Worm (Caenorhabditis elegans) whole organism, young adult: ENCODE results near the gene Y44A6D.5.

Experiments used
- B0035.1 ChIP-seq: sonication (generic microtip); optimal IDR thresholded peaks from 2 replicates; lab custom pipeline; 2016; ENCODE audit warnings: missing genetic modification characterization, mild to moderate bottlenecking, missing compliant biosample characterization, missing genotype, missing genetic modification reagents
- B0336.3 ChIP-seq: fragments of 200-800 bp; sonication (Bioruptor generic); IDR thresholded peaks from 2 replicates; pipeline ENCODE4 v1.3.6; 2022; ENCODE audit warnings: missing genetic modification characterization, missing compliant biosample characterization
- F23B12.7 ChIP-seq: sonication (generic microtip); optimal IDR thresholded peaks from 2 replicates; lab custom pipeline; 2017; ENCODE audit warnings: missing genetic modification characterization, mild to moderate bottlenecking, missing compliant biosample characterization, antibody characterized with exemption, moderate library complexity; ENCODE audit not compliant: insufficient read depth
- F33H1.4 ChIP-seq: fragments of 200-800 bp; sonication (Bioruptor generic); IDR thresholded peaks from 2 replicates; pipeline ENCODE4 v1.3.6; 2022; ENCODE audit warnings: missing genetic modification reagents, missing genetic modification characterization, missing compliant biosample characterization
- F52B5.7 ChIP-seq: sonication (generic microtip); optimal IDR thresholded peaks from 2 replicates; lab custom pipeline; 2016; ENCODE audit warnings: mild to moderate bottlenecking, missing genetic modification characterization, missing compliant biosample characterization
- K11D2.4 ChIP-seq: fragments of 200-800 bp; sonication (Bioruptor generic); IDR thresholded peaks from 2 replicates; pipeline ENCODE4 v1.3.6; 2022; ENCODE audit warnings: missing genetic modification reagents, missing genetic modification characterization, missing compliant biosample characterization
- Y95B8A.8 ChIP-seq: fragments of 200-800 bp; sonication (Bioruptor generic); IDR thresholded peaks from 2 replicates; pipeline ENCODE4 v1.3.6; 2022; ENCODE audit warnings: missing genetic modification reagents, missing genetic modification characterization, missing compliant biosample characterization
- aptf-2 ChIP-seq: fragments of 200-800 bp; sonication (Bioruptor generic); conservative IDR thresholded peaks from 2 replicates; pipeline ENCODE4 v1.3.6; 2022; ENCODE audit warnings: missing genetic modification reagents, missing genetic modification characterization, missing compliant biosample characterization
- atf-7 ChIP-seq: sonication (generic microtip); optimal IDR thresholded peaks from 2 replicates; lab custom pipeline; 2017; ENCODE audit warnings: mild to moderate bottlenecking, missing genetic modification characterization, missing compliant biosample characterization
- attf-5 ChIP-seq: fragments of 200-800 bp; sonication (Bioruptor generic); optimal IDR thresholded peaks from 2 replicates; lab custom pipeline; 2018; ENCODE audit warnings: mild to moderate bottlenecking, missing genetic modification characterization, missing compliant biosample characterization
- cebp-1 ChIP-seq, 2 experiments: fragments of 200-800 bp in 1 of 2; sonication (Bioruptor generic) in 1 of 2; sonication (generic microtip) in 1 of 2; IDR thresholded peaks in 1 of 2; optimal IDR thresholded peaks in 1 of 2; 2 replicates each; pipeline versions ENCODE4 v1.3.6 to Lab custom; 2017 to 2022; ENCODE audit warnings: missing compliant biosample characterization in 2 of 2, missing genetic modification characterization in 2 of 2, mild to moderate bottlenecking in 1 of 2, missing genetic modification reagents in 1 of 2, moderate library complexity in 1 of 2
- dox-1 ChIP-seq: fragments of 200-800 bp; sonication (Bioruptor generic); IDR thresholded peaks from 2 replicates; pipeline ENCODE4 v1.3.6; 2022; ENCODE audit warnings: missing genetic modification reagents, missing genetic modification characterization, missing compliant biosample characterization
- dpff-1 ChIP-seq: sonication (generic microtip); optimal IDR thresholded peaks from 2 replicates; lab custom pipeline; 2017; ENCODE audit warnings: mild to moderate bottlenecking, missing genetic modification characterization, missing compliant biosample characterization
- efl-1 ChIP-seq: fragments of 150-350 bp; optimal IDR thresholded peaks from 2 replicates; lab custom pipeline; 2014; ENCODE audit warnings: missing biosample characterization, missing genetic modification reagents, missing genetic modification characterization
- egl-44 ChIP-seq: fragments of 200-800 bp; sonication (Bioruptor generic); IDR thresholded peaks from 2 replicates; pipeline ENCODE4 v1.3.6; 2022; ENCODE audit warnings: missing genetic modification reagents, missing genetic modification characterization, missing compliant biosample characterization
- ets-4 ChIP-seq: fragments of 200-800 bp; sonication (Bioruptor generic); optimal IDR thresholded peaks from 2 replicates; lab custom pipeline; 2018; ENCODE audit warnings: mild to moderate bottlenecking, missing genetic modification characterization, missing compliant biosample characterization
- fkh-3 ChIP-seq: sonication (generic microtip); optimal IDR thresholded peaks from 2 replicates; lab custom pipeline; 2016; ENCODE audit warnings: mild to moderate bottlenecking, missing genetic modification characterization, missing compliant biosample characterization
- hlh-26 ChIP-seq: fragments of 200-800 bp; sonication (Bioruptor generic); conservative IDR thresholded peaks from 2 replicates; pipeline ENCODE4 v1.3.6; 2022; ENCODE audit warnings: missing genetic modification reagents, missing genetic modification characterization, missing compliant biosample characterization
- hmg-20 ChIP-seq: fragments of 200-800 bp; sonication (Bioruptor generic); IDR thresholded peaks from 2 replicates; pipeline ENCODE4 v1.3.6; 2022; ENCODE audit warnings: missing genetic modification reagents, missing genetic modification characterization, missing compliant biosample characterization
- let-607 ChIP-seq, 2 experiments: fragments of 200-800 bp in 1 of 2; sonication (Bioruptor generic) in 1 of 2; sonication (generic microtip) in 1 of 2; optimal IDR thresholded peaks; 2 replicates each; lab custom pipeline; 2016 to 2018; ENCODE audit warnings: mild to moderate bottlenecking in 2 of 2, missing compliant biosample characterization in 2 of 2, missing genetic modification characterization in 2 of 2, moderate library complexity in 2 of 2, missing genotype in 1 of 2
- lin-26 ChIP-seq: fragments of 200-800 bp; sonication (Bioruptor generic); IDR thresholded peaks from 2 replicates; pipeline ENCODE4 v1.3.6; 2022; ENCODE audit warnings: missing genetic modification reagents, missing genetic modification characterization, missing compliant biosample characterization
- lin-40 ChIP-seq: sonication (generic microtip); optimal IDR thresholded peaks from 2 replicates; lab custom pipeline; 2016; ENCODE audit warnings: missing genetic modification characterization, mild to moderate bottlenecking, missing compliant biosample characterization, missing genotype, missing genetic modification reagents
- lsy-27 ChIP-seq: sonication (generic microtip); optimal IDR thresholded peaks from 2 replicates; lab custom pipeline; 2017; ENCODE audit warnings: missing genetic modification characterization, mild to moderate bottlenecking, missing compliant biosample characterization, antibody characterized with exemption, missing genotype, borderline replicate concordance; ENCODE audit not compliant: insufficient read depth
- madf-10 ChIP-seq: sonication (generic microtip); optimal IDR thresholded peaks from 2 replicates; lab custom pipeline; 2016; ENCODE audit warnings: mild to moderate bottlenecking, missing genetic modification characterization, missing compliant biosample characterization
- mes-4 ChIP-seq: sonication (generic microtip); optimal IDR thresholded peaks from 2 replicates; lab custom pipeline; 2016; ENCODE audit warnings: missing genotype, missing genetic modification characterization, missing compliant biosample characterization
- nhr-27 ChIP-seq: fragments of 200-800 bp; sonication (Bioruptor generic); optimal IDR thresholded peaks from 2 replicates; lab custom pipeline; 2018; ENCODE audit warnings: mild to moderate bottlenecking, missing genetic modification characterization, moderate library complexity, missing compliant biosample characterization
- nhr-80 ChIP-seq: sonication (generic microtip); optimal IDR thresholded peaks from 2 replicates; lab custom pipeline; 2016; ENCODE audit warnings: missing genetic modification characterization, missing compliant biosample characterization
- pha-4 ChIP-seq: fragments of 150-350 bp; sonication (generic microtip); optimal IDR thresholded peaks from 2 replicates; lab custom pipeline; 2014; ENCODE audit warnings: missing biosample characterization, missing genetic modification reagents, missing genetic modification characterization
- rec-8 ChIP-seq, 2 experiments: sonication (generic microtip); optimal IDR thresholded peaks; 2 replicates each; lab custom pipeline; 2016; ENCODE audit warnings: mild to moderate bottlenecking in 2 of 2, missing genetic modification characterization in 2 of 2, missing genetic modification reagents in 2 of 2, missing genotype in 2 of 2, missing biosample characterization in 1 of 2, missing compliant biosample characterization in 1 of 2, moderate library complexity in 1 of 2
- snpc-1.3 ChIP-seq: sonication (generic microtip); optimal IDR thresholded peaks from 2 replicates; lab custom pipeline; 2017; ENCODE audit warnings: missing genetic modification characterization, mild to moderate bottlenecking, missing compliant biosample characterization, antibody characterized with exemption, moderate library complexity, missing genotype, missing genetic modification reagents; ENCODE audit not compliant: insufficient read depth
- snpc-3.4 ChIP-seq: sonication (generic microtip); optimal IDR thresholded peaks from 2 replicates; lab custom pipeline; 2017; ENCODE audit warnings: missing genetic modification characterization, mild to moderate bottlenecking, missing compliant biosample characterization, antibody characterized with exemption, moderate library complexity, missing genotype, missing genetic modification reagents
- somi-1 ChIP-seq: fragments of 200-800 bp; sonication (Bioruptor generic); optimal IDR thresholded peaks from 2 replicates; lab custom pipeline; 2018; ENCODE audit warnings: mild to moderate bottlenecking, missing genetic modification characterization, missing compliant biosample characterization
- tbp1 ChIP-seq: fragments of 200-800 bp; sonication (Bioruptor generic); optimal IDR thresholded peaks from 2 replicates; lab custom pipeline; 2018; ENCODE audit warnings: mild to moderate bottlenecking, missing genetic modification characterization, missing compliant biosample characterization
- unc-130 ChIP-seq: sonication (generic microtip); optimal IDR thresholded peaks from 2 replicates; lab custom pipeline; 2016; ENCODE audit warnings: missing genetic modification reagents, missing genetic modification characterization, missing compliant biosample characterization
- unc-62 ChIP-seq: fragments of 150-350 bp; optimal IDR thresholded peaks from 2 replicates; lab custom pipeline; 2014; ENCODE audit warnings: missing biosample characterization, missing genetic modification reagents, missing genetic modification characterization
- zfh-2 ChIP-seq: fragments of 200-800 bp; sonication (Bioruptor generic); conservative IDR thresholded peaks from 2 replicates; pipeline ENCODE4 v1.3.6; 2022; ENCODE audit warnings: missing genetic modification reagents, missing genetic modification characterization, missing compliant biosample characterization
- zim-3 ChIP-seq: sonication (generic microtip); optimal IDR thresholded peaks from 2 replicates; lab custom pipeline; 2017; ENCODE audit warnings: mild to moderate bottlenecking, missing genetic modification characterization, moderate library complexity, missing compliant biosample characterization
- ztf-6 ChIP-seq: fragments of 200-800 bp; sonication (Bioruptor generic); IDR thresholded peaks from 2 replicates; pipeline ENCODE4 v1.3.6; 2022; ENCODE audit warnings: missing genetic modification reagents, missing genetic modification characterization, missing compliant biosample characterization

Y44A6D.5 gene

DNA sequence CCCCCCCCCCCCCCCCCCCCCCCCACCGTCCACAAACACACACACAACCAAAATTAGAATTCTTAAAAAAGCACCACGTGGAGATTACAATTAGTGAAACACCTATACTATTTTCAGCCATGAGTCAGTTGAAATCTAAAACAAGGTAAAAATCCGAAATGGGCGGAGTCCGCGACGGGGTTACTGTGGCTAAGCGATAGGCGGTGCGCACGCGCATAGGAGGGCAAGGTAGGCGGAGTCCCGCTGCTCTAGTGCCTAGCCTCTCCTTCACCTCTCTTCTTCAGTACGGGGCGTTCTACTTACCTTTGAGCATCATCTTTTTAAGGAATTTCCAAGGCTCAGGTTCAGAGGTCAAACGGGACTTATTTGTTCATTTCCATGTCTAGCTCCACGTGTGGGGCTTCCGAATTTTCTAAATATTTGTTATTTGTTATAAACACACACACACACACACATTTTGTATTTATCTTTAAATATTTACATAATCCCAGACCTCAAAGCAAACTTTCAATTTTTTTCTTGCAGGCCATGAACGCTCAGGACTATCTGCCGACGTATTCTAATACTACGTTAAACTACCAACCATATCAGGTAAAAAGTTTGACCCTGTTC lies 46.3 kb downstream of the Y44A6D.5 start:
- TF ChIP-seq fkh-3 (tag; lab: Kevin White, UChicago) (peak; percentile 12), pha-4 (tag; lab: Kevin White, UChicago) (peak; percentile 95), zfh-2 (GFP tag; lab: Robert Waterston, UW) (peak; percentile 66), ets-4 (no peak)
- TF ChIP-seq, all 124 proteins: peak for 3

- TF ChIP-seq cebp-1 (GFP tag; IDR thresholded peaks at IDR 0.05; lab: Robert Waterston, UW): no peak
- peak; percentile 51 for TF ChIP-seq cebp-1 (tag; optimal IDR thresholded peaks at IDR 0.05; lab: Kevin White, UChicago)
- TF ChIP-seq nhr-80 (tag; lab: Kevin White, UChicago): peak; percentile 3
- TF ChIP-seq lsy-27 (tag; lab: Kevin White, UChicago): no peak
- no peak for TF ChIP-seq unc-130 (GFP tag; lab: Kevin White, UChicago)
- TF ChIP-seq B0035.1 (tag; lab: Kevin White, UChicago): no peak
- TF ChIP-seq unc-62 (GFP tag; lab: Kevin White, UChicago): no peak
Measured at ce11 chrV:20755494-20755893, 47.3 kb downstream of the Y44A6D.5 start.

ce11 chrV:20753838-20754503 lies 48.8 kb downstream of the Y44A6D.5 start:
- TF ChIP-seq snpc-1.3 (no peak), pha-4 (tag; lab: Kevin White, UChicago) (peak; percentile 70)
- TF ChIP-seq, all 124 proteins: peak for 1

ce11 chrV:20752609-20753102 lies 50.1 kb downstream of the Y44A6D.5 start, which contains the start of gene pha-4:
Gene pha-4 (plus strand): TSS chrV:20753052.
- TF ChIP-seq cebp-1 (GFP tag; IDR thresholded peaks at IDR 0.05; lab: Robert Waterston, UW) (no peak), cebp-1 (tag; optimal IDR thresholded peaks at IDR 0.05; lab: Kevin White, UChicago) (peak; percentile 0), tbp1 (GFP tag; lab: Kevin White, UChicago) (no peak), nhr-80 (tag; lab: Kevin White, UChicago) (peak; percentile 91), rec-8 (tag; optimal IDR thresholded peaks at IDR 0.05; lab: Kevin White, UChicago) (no peak), mes-4 (tag; lab: Kevin White, UChicago) (no peak), hmg-20 (0 out of 2 replicates have a peak, but pooled peaks have one; percentile 19), F33H1.4 (GFP tag; lab: Robert Waterston, UW) (no peak), atf-7 (tag; lab: Kevin White, UChicago) (no peak), egl-44 (0 out of 2 replicates have a peak, but pooled peaks have one; percentile 16), zim-3 (no peak), zfh-2 (GFP tag; lab: Robert Waterston, UW) (peak; percentile 68), Y95B8A.8 (GFP tag; lab: Robert Waterston, UW) (no peak), dpff-1 (tag; lab: Kevin White, UChicago) (no peak), pha-4 (tag; lab: Kevin White, UChicago) (peak; percentile 82), hlh-26 (GFP tag; lab: Robert Waterston, UW) (no peak), snpc-3.4 (tag; lab: Kevin White, UChicago) (no peak), lin-40 (tag; lab: Kevin White, UChicago) (no peak), efl-1 (GFP tag; lab: Kevin White, UChicago) (no peak), dox-1 (GFP tag; lab: Robert Waterston, UW) (peak; percentile 76), lin-26 (GFP tag; lab: Robert Waterston, UW) (no peak), somi-1 (GFP tag; lab: Kevin White, UChicago) (no peak), nhr-27 (tag; lab: Kevin White, UChicago) (no peak), F23B12.7 (no peak), B0336.3 (GFP tag; lab: Robert Waterston, UW) (no peak), K11D2.4 (GFP tag; lab: Robert Waterston, UW) (0 out of 2 replicates have a peak, but pooled peaks have one; percentile 33), madf-10 (no peak), attf-5 (peak; percentile 15), ztf-6 (GFP tag; lab: Robert Waterston, UW) (no peak), F52B5.7 (tag; lab: Kevin White, UChicago) (no peak), let-607 (tag; optimal IDR thresholded peaks at IDR 0.05; lab: Kevin White, UChicago) (peak in 1 of 2 experiments; percentile 18), aptf-2 (GFP tag; lab: Robert Waterston, UW) (no peak)
